Fruit fly (Drosophila melanogaster) whole organism, prepupa: ENCODE data around the gene RhoU.
A peak's percentile ranks its signal among the peaks of the same experiment; 100 is the strongest.

Experiments
- Blimp-1 ChIP-seq: fragments of 200-800 bp; sonication (Bioruptor generic); optimal IDR thresholded peaks from 3 replicates; lab custom pipeline; 2017; ENCODE audit warnings: missing biosample characterization, missing genetic modification characterization, mild to moderate bottlenecking, moderate library complexity, missing genetic modification reagents
- CG10631 ChIP-seq: fragments of 200-800 bp; sonication (Bioruptor generic); optimal IDR thresholded peaks from 2 replicates; lab custom pipeline; 2016; ENCODE audit warnings: missing biosample characterization, missing genetic modification characterization
- CG10669 ChIP-seq: fragments of 200-800 bp; sonication (Bioruptor generic); optimal IDR thresholded peaks from 3 replicates; lab custom pipeline; 2018; ENCODE audit warnings: missing biosample characterization, mild to moderate bottlenecking, missing genetic modification characterization, moderate library complexity
- CG11762 ChIP-seq: fragments of 200-800 bp; sonication (Bioruptor generic); optimal IDR thresholded peaks from 3 replicates; lab custom pipeline; 2016; ENCODE audit warnings: missing biosample characterization, missing genetic modification characterization; ENCODE audit not compliant: insufficient read depth
- CG1621 ChIP-seq: fragments of 200-800 bp; sonication (Bioruptor generic); optimal IDR thresholded peaks from 3 replicates; lab custom pipeline; 2018; ENCODE audit warnings: missing biosample characterization, mild to moderate bottlenecking, missing genetic modification characterization
- CG16779 ChIP-seq: fragments of 200-800 bp; sonication (Bioruptor generic); optimal IDR thresholded peaks from 3 replicates; lab custom pipeline; 2017; ENCODE audit warnings: missing biosample characterization, mild to moderate bottlenecking, missing genetic modification characterization
- CG3032 ChIP-seq: fragments of 200-800 bp; optimal IDR thresholded peaks from 2 replicates; lab custom pipeline; 2019; ENCODE audit warnings: missing biosample characterization, mild to moderate bottlenecking, missing genetic modification characterization, moderate library complexity
- CG32006 ChIP-seq: fragments of 200-800 bp; sonication (Bioruptor generic); optimal IDR thresholded peaks from 3 replicates; lab custom pipeline; 2017; ENCODE audit warnings: missing biosample characterization, mild to moderate bottlenecking, missing genetic modification characterization
- CG34406 ChIP-seq: fragments of 200-800 bp; sonication (Bioruptor generic); optimal IDR thresholded peaks from 3 replicates; lab custom pipeline; 2016; ENCODE audit warnings: missing biosample characterization, missing genetic modification characterization
- CG6163 ChIP-seq: fragments of 200-800 bp; sonication (Bioruptor generic); IDR thresholded peaks from 3 replicates; pipeline ENCODE4 v1.3.6; 2022; ENCODE audit warnings: missing biosample characterization, missing genetic modification characterization
- CG6792 ChIP-seq: fragments of 200-800 bp; sonication (Bioruptor generic); optimal IDR thresholded peaks from 3 replicates; lab custom pipeline; 2016; ENCODE audit warnings: missing biosample characterization, missing genetic modification characterization
- CG7368 ChIP-seq: fragments of 200-800 bp; sonication (Bioruptor generic); optimal IDR thresholded peaks from 3 replicates; lab custom pipeline; 2016; ENCODE audit warnings: missing biosample characterization, missing genetic modification characterization
- CG8119 ChIP-seq: fragments of 200-800 bp; sonication (Bioruptor generic); IDR thresholded peaks from 3 replicates; pipeline ENCODE4 v1.3.6; 2022; ENCODE audit warnings: missing biosample characterization, missing genetic modification characterization
- CG8632 ChIP-seq: fragments of 200-800 bp; sonication (Bioruptor generic); optimal IDR thresholded peaks from 3 replicates; lab custom pipeline; 2016; ENCODE audit warnings: missing biosample characterization, missing genetic modification characterization
- CG9139 ChIP-seq: fragments of 200-800 bp; sonication (Bioruptor generic); optimal IDR thresholded peaks from 3 replicates; lab custom pipeline; 2017; ENCODE audit warnings: missing biosample characterization, mild to moderate bottlenecking, missing genetic modification characterization
- Eip75B ChIP-seq: fragments of 200-800 bp; sonication (Bioruptor generic); optimal IDR thresholded peaks from 3 replicates; lab custom pipeline; 2016; ENCODE audit warnings: missing biosample characterization, missing genetic modification characterization
- Eip78C ChIP-seq: fragments of 200-800 bp; sonication (Bioruptor generic); peaks from one replicate; lab custom pipeline; 2016; ENCODE audit warnings: missing biosample characterization, missing genetic modification characterization
- Eip93F ChIP-seq: fragments of 200-800 bp; sonication (Bioruptor generic); optimal IDR thresholded peaks from 2 replicates; lab custom pipeline; 2016; ENCODE audit warnings: missing biosample characterization, mild to moderate bottlenecking, missing genetic modification characterization
- Ets21C ChIP-seq: fragments of 200-800 bp; sonication (Bioruptor generic); optimal IDR thresholded peaks from 3 replicates; lab custom pipeline; 2016; ENCODE audit warnings: missing biosample characterization, missing genetic modification characterization
- Gug ChIP-seq: fragments of 200-800 bp; sonication (Bioruptor generic); IDR thresholded peaks from 2 replicates; pipeline ENCODE4 v1.3.6; 2022; ENCODE audit warnings: missing biosample characterization, missing genetic modification characterization
- Hr38 ChIP-seq: sonication (Bioruptor generic); optimal IDR thresholded peaks from 2 replicates; lab custom pipeline; 2016; ENCODE audit warnings: missing biosample characterization, missing genetic modification characterization
- Hr39 ChIP-seq: fragments of 200-800 bp; sonication (Bioruptor generic); optimal IDR thresholded peaks from 2 replicates; lab custom pipeline; 2016; ENCODE audit warnings: missing biosample characterization, missing genetic modification characterization
- Hr4 ChIP-seq: fragments of 200-800 bp; sonication (Bioruptor generic); optimal IDR thresholded peaks from 3 replicates; lab custom pipeline; 2016; ENCODE audit warnings: missing biosample characterization, missing genetic modification characterization
- Lpt ChIP-seq: fragments of 200-800 bp; sonication (Bioruptor generic); optimal IDR thresholded peaks from 3 replicates; lab custom pipeline; 2016; ENCODE audit warnings: missing biosample characterization, missing genetic modification characterization
- Smox ChIP-seq: fragments of 200-800 bp; sonication (Bioruptor generic); optimal IDR thresholded peaks from 3 replicates; lab custom pipeline; 2016; ENCODE audit warnings: missing biosample characterization, missing genetic modification characterization
- Sox102F ChIP-seq: fragments of 200-800 bp; sonication (Bioruptor generic); optimal IDR thresholded peaks from 2 replicates; lab custom pipeline; 2016; ENCODE audit warnings: missing biosample characterization, mild to moderate bottlenecking, missing genetic modification characterization
- Sox15 ChIP-seq: fragments of 200-800 bp; sonication (Bioruptor generic); optimal IDR thresholded peaks from 3 replicates; lab custom pipeline; 2016; ENCODE audit warnings: missing biosample characterization, missing genetic modification characterization
- achi ChIP-seq: fragments of 200-800 bp; sonication (Bioruptor generic); optimal IDR thresholded peaks from 3 replicates; lab custom pipeline; 2016; ENCODE audit warnings: missing biosample characterization, missing genetic modification characterization
- acj6 ChIP-seq: fragments of 200-800 bp; sonication (Bioruptor generic); optimal IDR thresholded peaks from 3 replicates; lab custom pipeline; 2016; ENCODE audit warnings: missing biosample characterization, missing genetic modification characterization
- cyc ChIP-seq: fragments of 200-800 bp; sonication (Bioruptor generic); optimal IDR thresholded peaks from 3 replicates; lab custom pipeline; 2016; ENCODE audit warnings: missing biosample characterization, missing genetic modification characterization
- dac ChIP-seq: fragments of 200-800 bp; sonication (Bioruptor generic); optimal IDR thresholded peaks from 2 replicates; lab custom pipeline; 2017; ENCODE audit warnings: missing biosample characterization, mild to moderate bottlenecking, missing genetic modification characterization
- dsx ChIP-seq: fragments of 200-800 bp; optimal IDR thresholded peaks from 3 replicates; lab custom pipeline; 2019; ENCODE audit warnings: missing biosample characterization, mild to moderate bottlenecking, missing genetic modification characterization, moderate library complexity; ENCODE audit not compliant: poor library complexity, severe bottlenecking
- eg ChIP-seq: fragments of 200-800 bp; sonication (Bioruptor generic); IDR thresholded peaks from 3 replicates; pipeline ENCODE4 v1.3.6; 2022; ENCODE audit warnings: missing biosample characterization, missing genetic modification characterization
- esn ChIP-seq: fragments of 200-800 bp; sonication (Bioruptor generic); optimal IDR thresholded peaks from 2 replicates; lab custom pipeline; 2016; ENCODE audit warnings: missing biosample characterization, mild to moderate bottlenecking, missing genetic modification characterization, moderate library complexity
- fd59A ChIP-seq: fragments of 200-800 bp; sonication (Bioruptor generic); optimal IDR thresholded peaks from 2 replicates; lab custom pipeline; 2017; ENCODE audit warnings: missing biosample characterization, mild to moderate bottlenecking, missing genetic modification characterization, missing genetic modification reagents
- fkh ChIP-seq: fragments of 200-800 bp; sonication (Bioruptor generic); optimal IDR thresholded peaks from 3 replicates; lab custom pipeline; 2017; ENCODE audit warnings: missing biosample characterization, mild to moderate bottlenecking, missing genetic modification characterization, moderate library complexity
- lz ChIP-seq: fragments of 200-800 bp; sonication (Bioruptor generic); optimal IDR thresholded peaks from 3 replicates; lab custom pipeline; 2016; ENCODE audit warnings: missing biosample characterization, missing genetic modification characterization
- net ChIP-seq: fragments of 200-800 bp; sonication (Bioruptor generic); optimal IDR thresholded peaks from 3 replicates; lab custom pipeline; 2016; ENCODE audit warnings: missing biosample characterization, missing genetic modification characterization
- pdm3 ChIP-seq: fragments of 200-800 bp; sonication (Bioruptor generic); optimal IDR thresholded peaks from 3 replicates; lab custom pipeline; 2016; ENCODE audit warnings: missing biosample characterization, missing genetic modification characterization
- salr ChIP-seq, 2 experiments: fragments of 200-800 bp; sonication (Bioruptor generic); optimal IDR thresholded peaks; 3 replicates each; lab custom pipeline; 2016 to 2018; ENCODE audit warnings: missing biosample characterization in 2 of 2, missing genetic modification characterization in 2 of 2, mild to moderate bottlenecking in 1 of 2
- spab ChIP-seq: fragments of 200-800 bp; sonication (Bioruptor generic); optimal IDR thresholded peaks from 2 replicates; lab custom pipeline; 2017; ENCODE audit warnings: missing biosample characterization, mild to moderate bottlenecking, missing genetic modification characterization, missing genetic modification reagents
- ss ChIP-seq, 2 experiments: fragments of 200-800 bp; sonication (Bioruptor generic); optimal IDR thresholded peaks; 2 replicates in 1 of 2; 3 replicates in 1 of 2; lab custom pipeline; 2017 to 2018; ENCODE audit warnings: mild to moderate bottlenecking in 2 of 2, missing biosample characterization in 2 of 2, missing genetic modification characterization in 2 of 2, moderate library complexity in 1 of 2
- svp ChIP-seq: fragments of 200-800 bp; sonication (Bioruptor generic); peaks from one replicate; lab custom pipeline; 2016; ENCODE audit warnings: missing biosample characterization, missing genetic modification characterization
- topi ChIP-seq: fragments of 200-800 bp; sonication (Bioruptor generic); optimal IDR thresholded peaks from 3 replicates; lab custom pipeline; 2016; ENCODE audit warnings: missing biosample characterization, missing genetic modification characterization
- vri ChIP-seq: fragments of 200-800 bp; sonication (Bioruptor generic); optimal IDR thresholded peaks from 3 replicates; lab custom pipeline; 2016; ENCODE audit warnings: missing biosample characterization, mild to moderate bottlenecking, missing genetic modification characterization

The RhoU gene

dm6 chrX:10158175-10158574, 71.8 kb downstream of the RhoU start, which contains the start of gene CG43902:
TSS of gene CG43902 (plus strand) at chrX:10158434.
- TF ChIP-seq dac (no peak), Smox (GFP tag; lab: Kevin White, UChicago) (no peak), Gug (no peak), Eip93F (GFP tag; lab: Kevin White, UChicago) (no peak), fd59A (GFP tag; lab: Kevin White, UChicago) (no peak), Sox102F (GFP tag; lab: Kevin White, UChicago) (no peak), Eip75B (no peak), eg (no peak), achi (GFP tag; lab: Kevin White, UChicago) (no peak), CG8119 (no peak), topi (GFP tag; lab: Kevin White, UChicago) (no peak), CG9139 (no peak), spab (GFP tag; lab: Kevin White, UChicago) (no peak), CG3032 (tag; lab: Kevin White, UChicago) (no peak), lz (GFP tag; lab: Kevin White, UChicago) (no peak), svp (GFP tag; lab: Kevin White, UChicago) (no peak), pdm3 (no peak), CG10631 (no peak), CG7368 (no peak)

dm6 chrX:10182867-10183266, 96.5 kb downstream of the RhoU start:
- TF ChIP-seq acj6 (GFP tag; lab: Kevin White, UChicago): no peak
- TF ChIP-seq spab (GFP tag; lab: Kevin White, UChicago): no peak
- TF ChIP-seq achi (GFP tag; lab: Kevin White, UChicago): no peak
- no peak for TF ChIP-seq pdm3
- no peak for TF ChIP-seq salr (GFP tag; optimal IDR thresholded peaks at IDR 0.05; lab: Kevin White, UChicago)
- TF ChIP-seq CG1621 (tag; lab: Kevin White, UChicago): no peak
- no peak for TF ChIP-seq Smox (GFP tag; lab: Kevin White, UChicago)
- TF ChIP-seq CG6792 (GFP tag; lab: Kevin White, UChicago): no peak
- no peak for TF ChIP-seq CG6163 (GFP tag; lab: Robert Waterston, UW)

- TF ChIP-seq fkh (GFP tag; lab: Kevin White, UChicago) (no peak), Hr38 (GFP tag; lab: Kevin White, UChicago) (no peak), acj6 (GFP tag; lab: Kevin White, UChicago) (peak; percentile 40), dsx (GFP tag; lab: Kevin White, UChicago) (no peak), Eip75B (peak; percentile 56), salr (GFP tag; optimal IDR thresholded peaks at IDR 0.05; lab: Kevin White, UChicago) (no peak), Hr39 (GFP tag; lab: Kevin White, UChicago) (peak; percentile 12), dac (no peak), CG6792 (GFP tag; lab: Kevin White, UChicago) (peak; percentile 16), CG6163 (GFP tag; lab: Robert Waterston, UW) (peak; percentile 78), lz (GFP tag; lab: Kevin White, UChicago) (peak; percentile 21), CG34406 (no peak), Sox102F (GFP tag; lab: Kevin White, UChicago) (no peak), cyc (GFP tag; lab: Kevin White, UChicago) (no peak), CG10631 (peak; percentile 42), Smox (GFP tag; lab: Kevin White, UChicago) (peak; percentile 31), svp (GFP tag; lab: Kevin White, UChicago) (peak; percentile 77), Lpt (GFP tag; lab: Kevin White, UChicago) (no peak), CG8632 (GFP tag; lab: Kevin White, UChicago) (no peak), Hr4 (GFP tag; lab: Kevin White, UChicago) (peak; percentile 26), CG11762 (no peak), CG10669 (GFP tag; lab: Kevin White, UChicago) (peak; percentile 18), eg (peak; percentile 73), CG32006 (peak; percentile 63), pdm3 (peak; percentile 44), ss (GFP tag; optimal IDR thresholded peaks at IDR 0.05; lab: Kevin White, UChicago) (peak; percentile 12 to 65), net (peak; percentile 36), Ets21C (no peak), vri (GFP tag; lab: Kevin White, UChicago) (no peak), esn (GFP tag; lab: Kevin White, UChicago) (no peak), CG7368 (no peak), Eip78C (GFP tag; lab: Kevin White, UChicago) (peak; percentile 88), Blimp-1 (no peak), Sox15 (no peak), fd59A (GFP tag; lab: Kevin White, UChicago) (peak; percentile 30), CG16779 (tag; lab: Kevin White, UChicago) (no peak)
These were observed 98.2 kb downstream of the RhoU start for dm6 chrX:10184355-10185058.
